Worm (Caenorhabditis elegans): Measurements from ENCODE around the gene ZK1320.13.

ZK1320.13 gene

DNA sequence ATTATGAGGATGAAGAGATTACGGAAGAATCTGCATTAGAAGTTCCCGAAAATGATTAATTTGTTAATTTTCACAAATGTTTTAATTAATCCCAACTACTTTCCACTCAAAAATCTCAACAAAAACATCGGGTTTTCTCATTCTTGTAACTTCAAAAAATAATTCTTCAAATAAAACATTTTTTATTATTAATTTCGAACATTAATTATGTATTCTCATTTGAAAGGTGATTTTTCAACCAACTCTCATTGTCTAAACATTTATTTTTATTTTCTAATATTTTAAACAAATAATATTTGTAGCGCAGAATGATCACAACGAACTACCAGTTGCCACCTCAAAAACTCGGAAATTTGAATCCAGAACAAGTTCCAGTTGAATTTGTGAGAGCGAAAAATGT, 9.3 kb upstream of the ZK1320.13 start, which contains the start of gene ZK1320.7:
ZK1320.7 (plus strand) TSS at position 301 of the 400 bp plus-strand sequence.
- no peak for TF ChIP-seq ctbp-1 (GFP tag; IDR thresholded peaks at IDR 0.05)
- no peak for TF ChIP-seq ceh-62 (tag; optimal IDR thresholded peaks at IDR 0.05)
- no peak for TF ChIP-seq egl-43 (GFP tag; IDR thresholded peaks at IDR 0.05)
- TF ChIP-seq nhr-111 (GFP tag; optimal IDR thresholded peaks at IDR 0.05): no peak
- TF ChIP-seq snpc-1.2 (GFP tag; IDR thresholded peaks at IDR 0.05): no peak
- TF ChIP-seq F37D6.2 (tag; optimal IDR thresholded peaks at IDR 0.05): no peak
- TF ChIP-seq mes-2 (tag; optimal IDR thresholded peaks at IDR 0.05; ENCODE audit: poor library complexity, severe bottlenecking): no peak
- no peak for TF ChIP-seq T26A8.4 (GFP tag; IDR thresholded peaks at IDR 0.05)
- TF ChIP-seq rbr-2 (tag; optimal IDR thresholded peaks at IDR 0.05): no peak
- no peak for TF ChIP-seq php-3 (GFP tag; IDR thresholded peaks at IDR 0.05)
- no peak for TF ChIP-seq hmg-1.1 (GFP tag; IDR thresholded peaks at IDR 0.05)
- TF ChIP-seq mdl-1 (tag; optimal IDR thresholded peaks at IDR 0.05): no peak
- no peak for TF ChIP-seq mep-1 (tag; optimal IDR thresholded peaks at IDR 0.05)
- no peak for TF ChIP-seq lin-13 (GFP tag; optimal IDR thresholded peaks at IDR 0.05)
- no peak for TF ChIP-seq zag-1 (tag; optimal IDR thresholded peaks at IDR 0.05)
- no peak for TF ChIP-seq ceh-44 (GFP tag; IDR thresholded peaks at IDR 0.05)
- no peak for TF ChIP-seq ZK546.5 (tag; optimal IDR thresholded peaks at IDR 0.05)
- TF ChIP-seq lsy-2 (tag; optimal IDR thresholded peaks at IDR 0.05): no peak

ce11 chrII:9674678-9675077, 5.9 kb upstream of the ZK1320.13 start, which contains the start of gene arc-1:
arc-1 (plus strand) TSS chrII:9674978.
- TF ChIP-seq dmd-6 (GFP tag; IDR thresholded peaks at IDR 0.05) (no peak), ceh-28 (tag; optimal IDR thresholded peaks at IDR 0.05) (no peak), F26F4.8 (GFP tag; conservative IDR thresholded peaks at IDR 0.05) (no peak), lim-7 (GFP tag; IDR thresholded peaks at IDR 0.05) (no peak), ceh-82 (tag; optimal IDR thresholded peaks at IDR 0.05) (no peak), nhr-28 (tag; optimal IDR thresholded peaks at IDR 0.05) (no peak), nhr-42 (GFP tag; IDR thresholded peaks at IDR 0.05) (no peak), ceh-44 (GFP tag; IDR thresholded peaks at IDR 0.05) (no peak), lin-38 (GFP tag; IDR thresholded peaks at IDR 0.05) (no peak), aha-1 (tag) (no peak), mxl-2 (GFP tag; conservative IDR thresholded peaks at IDR 0.05) (no peak), gei-8 (GFP tag; optimal IDR thresholded peaks at IDR 0.05) (no peak)

ce11 chrII:9677470-9677869, 3.1 kb upstream of the ZK1320.13 start:
- TF ChIP-seq ceh-62 (tag; optimal IDR thresholded peaks at IDR 0.05) (no peak), daf-16 (GFP tag; optimal IDR thresholded peaks at IDR 0.05) (no peak), daf-16 (tag; optimal IDR thresholded peaks at IDR 0.05) (peak; percentile 24), nhr-77 (tag; optimal IDR thresholded peaks at IDR 0.05) (peak; percentile 7), F44E2.7 (GFP tag; IDR thresholded peaks at IDR 0.05) (no peak), tag-97 (GFP tag; IDR thresholded peaks at IDR 0.05) (no peak), arid-1 (GFP tag; conservative IDR thresholded peaks at IDR 0.05) (no peak), nhr-48 (tag; optimal IDR thresholded peaks at IDR 0.05) (no peak), set-16 (GFP tag; IDR thresholded peaks at IDR 0.05) (no peak), lsy-2 (tag; optimal IDR thresholded peaks at IDR 0.05) (peak in 1 of 2 experiments; percentile 21), snpc-1.2 (GFP tag; IDR thresholded peaks at IDR 0.05) (no peak), pqm-1 (tag; optimal IDR thresholded peaks at IDR 0.05) (peak; percentile 90), ceh-32 (tag; optimal IDR thresholded peaks at IDR 0.05; ENCODE audit: poor library complexity) (no peak), F49E8.2 (tag; optimal IDR thresholded peaks at IDR 0.05; ENCODE audit: borderline replicate concordance) (no peak), ama-1 (optimal IDR thresholded peaks at IDR 0.05) (no peak), nhr-11 (tag; optimal IDR thresholded peaks at IDR 0.05) (no peak), dmd-6 (GFP tag; IDR thresholded peaks at IDR 0.05) (peak; percentile 19; the same call in 1 of the 2 replicates), zag-1 (tag; optimal IDR thresholded peaks at IDR 0.05) (no peak), unc-130 (GFP tag; optimal IDR thresholded peaks at IDR 0.05) (no peak), T26A8.4 (GFP tag; IDR thresholded peaks at IDR 0.05) (no peak), nhr-111 (GFP tag; optimal IDR thresholded peaks at IDR 0.05) (no peak), hif-1 (tag; optimal IDR thresholded peaks at IDR 0.05) (no peak), sdz-12 (GFP tag; optimal IDR thresholded peaks at IDR 0.05) (no peak), nhr-28 (tag; optimal IDR thresholded peaks at IDR 0.05) (peak; percentile 5), dve-1 (tag; optimal IDR thresholded peaks at IDR 0.05; ENCODE audit: insufficient read depth) (peak; percentile 56)
